Fruit fly (Drosophila melanogaster): ENCODE measurements around the gene LeuRS.

LeuRS gene

dm6 chr2L:3478034-3478880 is 36.2 kb downstream of the LeuRS start, which contains the start of gene Thor (continued):
- TF ChIP-seq CG10147 (GFP tag; optimal IDR thresholded peaks at IDR 0.05), result peak; percentile 6
- peak; percentile 51 for TF ChIP-seq tin (GFP tag; optimal IDR thresholded peaks at IDR 0.05)
- peak; percentile 84; the same call in 1 of the 3 replicates for TF ChIP-seq CG34422 (GFP tag; IDR thresholded peaks at IDR 0.05)
- peak; percentile 59 for TF ChIP-seq CG7556 (GFP tag; optimal IDR thresholded peaks at IDR 0.05)
- TF ChIP-seq CG6683 (GFP tag; optimal IDR thresholded peaks at IDR 0.05), result peak; percentile 51
- TF ChIP-seq fru (optimal IDR thresholded peaks at IDR 0.05), result no peak
- peak; percentile 25 for TF ChIP-seq CG14710 (tag; optimal IDR thresholded peaks at IDR 0.05)
- peak; percentile 49 for TF ChIP-seq CG13296 (GFP tag; optimal IDR thresholded peaks at IDR 0.05)
- TF ChIP-seq sd (tag; optimal IDR thresholded peaks at IDR 0.05), result peak; percentile 72
- TF ChIP-seq jumu (GFP tag; optimal IDR thresholded peaks at IDR 0.05), result peak; percentile 62
- peak; percentile 26 for TF ChIP-seq CG30403 (GFP tag; optimal IDR thresholded peaks at IDR 0.05)
- no peak for TF ChIP-seq Ravus (GFP tag; IDR thresholded peaks at IDR 0.05)
- no peak for TF ChIP-seq CG9437 (GFP tag; optimal IDR thresholded peaks at IDR 0.05)
- peak; percentile 3 for TF ChIP-seq Six4 (GFP tag; optimal IDR thresholded peaks at IDR 0.05)
- TF ChIP-seq trh (GFP tag; optimal IDR thresholded peaks at IDR 0.05), result peak; percentile 17
- TF ChIP-seq dati (GFP tag; IDR thresholded peaks at IDR 0.05), result peak; percentile 69
- TF ChIP-seq Lpt (GFP tag; optimal IDR thresholded peaks at IDR 0.05), result no peak
- no peak for TF ChIP-seq CG8765 (GFP tag; IDR thresholded peaks at IDR 0.05)
- no peak for TF ChIP-seq vnd (GFP tag; IDR thresholded peaks at IDR 0.05; ENCODE audit: partially characterized antibody)
- TF ChIP-seq lmd (GFP tag; IDR thresholded peaks at IDR 0.05), result peak; percentile 33; the same call in 1 of the 2 replicates
- TF ChIP-seq org-1 (GFP tag; optimal IDR thresholded peaks at IDR 0.05), result peak; percentile 70
- TF ChIP-seq Taf1 (GFP tag; IDR thresholded peaks at IDR 0.05), result 0 out of 2 replicates have a peak, but pooled peaks have one; percentile 46
- peak; percentile 71 for TF ChIP-seq Hand (GFP tag; optimal IDR thresholded peaks at IDR 0.05)
- peak; percentile 40 for TF ChIP-seq grn (GFP tag; optimal IDR thresholded peaks at IDR 0.05)
- TF ChIP-seq CG12744 (GFP tag; optimal IDR thresholded peaks at IDR 0.05), result peak; percentile 56
- TF ChIP-seq CG3281 (GFP tag; optimal IDR thresholded peaks at IDR 0.05), result peak; percentile 67
- TF ChIP-seq amos (GFP tag; IDR thresholded peaks at IDR 0.05; ENCODE audit: partially characterized antibody), result peak; percentile 57; the same call in 1 of the 2 replicates
- TF ChIP-seq CG3838 (GFP tag; optimal IDR thresholded peaks at IDR 0.05), result no peak
- peak; percentile 71 for TF ChIP-seq gcm2 (GFP tag; optimal IDR thresholded peaks at IDR 0.05)
- peak; percentile 75 for TF ChIP-seq Hey (tag; optimal IDR thresholded peaks at IDR 0.05)
- no peak for TF ChIP-seq Dref (GFP tag; IDR thresholded peaks at IDR 0.05)
- TF ChIP-seq CG13894 (tag; optimal IDR thresholded peaks at IDR 0.05), result peak; percentile 87
- TF ChIP-seq CG17802 (tag; optimal IDR thresholded peaks at IDR 0.05), result peak; percentile 33
- TF ChIP-seq maf-S (GFP tag; optimal IDR thresholded peaks at IDR 0.05), result peak; percentile 44
- TF ChIP-seq lov (optimal IDR thresholded peaks at IDR 0.05), result no peak
- peak; percentile 90 for TF ChIP-seq lov (GFP tag; IDR thresholded peaks at IDR 0.05)
- peak; percentile 90 for TF ChIP-seq Kr (GFP tag; optimal IDR thresholded peaks at IDR 0.05)
- peak; percentile 80 for TF ChIP-seq CG11398 (GFP tag; optimal IDR thresholded peaks at IDR 0.05)
- no peak for TF ChIP-seq E2f2 (GFP tag; IDR thresholded peaks at IDR 0.05)
- TF ChIP-seq ac (GFP tag; optimal IDR thresholded peaks at IDR 0.05), result peak; percentile 56
- peak; percentile 26 for TF ChIP-seq kah (GFP tag; optimal IDR thresholded peaks at IDR 0.05)
- no peak for TF ChIP-seq CG17612 (GFP tag; IDR thresholded peaks at IDR 0.05)
- peak; percentile 95 for TF ChIP-seq chm (GFP tag; IDR thresholded peaks at IDR 0.05)
- TF ChIP-seq mam (GFP tag; optimal IDR thresholded peaks at IDR 0.05), result peak; percentile 42
- no peak for TF ChIP-seq CG7928 (GFP tag; optimal IDR thresholded peaks at IDR 0.05)
- TF ChIP-seq wdn (GFP tag; IDR thresholded peaks at IDR 0.05), result peak; percentile 68; the same call in 1 of the 2 replicates
- TF ChIP-seq CG12769 (tag; optimal IDR thresholded peaks at IDR 0.05), result peak; percentile 82
- peak; percentile 74; the same call in 1 of the 2 replicates for TF ChIP-seq Rfx (GFP tag; IDR thresholded peaks at IDR 0.05)
- TF ChIP-seq toy (GFP tag; IDR thresholded peaks at IDR 0.05), result peak; percentile 61; the same call in 1 of the 2 replicates
- peak; percentile 54 for TF ChIP-seq CG4282 (GFP tag; optimal IDR thresholded peaks at IDR 0.05)
